Worm (Caenorhabditis elegans) whole organism, midembryonic: ENCODE data around the gene H08M01.1.

Experiments used
- T22C8.4 ChIP-seq: fragments of 200-800 bp; sonication (Bioruptor generic); IDR thresholded peaks from 2 replicates; pipeline ENCODE4 v1.3.6; 2022; ENCODE audit warnings: missing genetic modification characterization, missing compliant biosample characterization
- flt-1 ChIP-seq: fragments of 200-800 bp; sonication (Bioruptor generic); IDR thresholded peaks from 2 replicates; pipeline ENCODE4 v1.3.6; 2022; ENCODE audit warnings: missing genetic modification characterization, missing compliant biosample characterization
- klf-2 ChIP-seq: fragments of 200-800 bp; sonication (Bioruptor generic); conservative IDR thresholded peaks from 2 replicates; pipeline ENCODE4 v1.3.6; 2022; ENCODE audit warnings: missing genetic modification reagents, missing genetic modification characterization, missing compliant biosample characterization
- ref-1 ChIP-seq: fragments of 200-800 bp; sonication (Bioruptor generic); conservative IDR thresholded peaks from 2 replicates; pipeline ENCODE4 v1.3.6; 2022; ENCODE audit warnings: missing genetic modification reagents, missing genetic modification characterization, missing compliant biosample characterization
- tab-1 ChIP-seq: fragments of 200-800 bp; sonication (Bioruptor generic); IDR thresholded peaks from 2 replicates; pipeline ENCODE4 v1.3.6; 2022; ENCODE audit warnings: missing genetic modification characterization, missing compliant biosample characterization
- ztf-23 ChIP-seq: fragments of 200-800 bp; sonication (Bioruptor generic); IDR thresholded peaks from 2 replicates; pipeline ENCODE4 v1.3.6; 2022; ENCODE audit warnings: missing genetic modification reagents, missing genetic modification characterization, missing compliant biosample characterization
- ztf-29 ChIP-seq: fragments of 200-800 bp; sonication (Bioruptor generic); IDR thresholded peaks from 2 replicates; pipeline ENCODE4 v1.3.6; 2022; ENCODE audit warnings: missing genetic modification reagents, missing genetic modification characterization, missing compliant biosample characterization

DNA sequence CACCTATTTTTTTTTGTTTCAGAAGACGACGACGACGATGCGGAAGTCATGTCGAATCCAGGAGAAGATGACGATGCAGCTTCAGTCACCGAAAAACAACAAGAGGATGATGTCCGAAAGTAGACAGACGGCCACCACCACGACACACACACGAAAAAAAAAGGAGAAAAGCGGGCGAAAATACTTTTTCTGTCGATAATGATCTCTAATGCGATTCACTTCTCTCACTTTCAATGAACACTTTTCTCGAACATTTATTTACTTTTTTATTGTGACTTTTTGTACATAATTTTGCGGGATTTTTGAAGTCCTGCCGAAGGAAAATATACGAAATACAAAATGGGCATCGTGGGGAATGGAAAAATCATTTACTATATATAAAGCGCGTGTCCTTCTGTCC, 47.7 kb upstream of the H08M01.1 start:
- TF ChIP-seq ref-1 (GFP tag; lab: Robert Waterston, UW) = no peak
- TF ChIP-seq tab-1 (GFP tag; lab: Robert Waterston, UW) = no peak
- no peak for TF ChIP-seq ztf-23 (GFP tag; lab: Robert Waterston, UW)
- no peak for TF ChIP-seq flt-1 (GFP tag; lab: Robert Waterston, UW)
- TF ChIP-seq klf-2 (GFP tag; lab: Robert Waterston, UW) = no peak
- no peak for TF ChIP-seq ztf-29 (GFP tag; lab: Robert Waterston, UW)
- TF ChIP-seq T22C8.4 = no peak
